Fruit fly (Drosophila melanogaster) whole organism, pupa: ENCODE measurements around the gene CG31688.

ENCODE experiments used
- CG12605 ChIP-seq: fragments of 200-800 bp; sonication (Bioruptor generic); IDR thresholded peaks from 2 replicates; pipeline ENCODE4 v1.3.6; 2022; ENCODE audit warnings: missing biosample characterization, missing genetic modification characterization
- CG4496 ChIP-seq: fragments of 200-800 bp; sonication (Bioruptor generic); IDR thresholded peaks from 3 replicates; pipeline ENCODE4 v1.3.6; 2022; ENCODE audit warnings: missing biosample characterization, missing genetic modification characterization
- Ets98B ChIP-seq: fragments of 200-800 bp; sonication (Bioruptor generic); IDR thresholded peaks from 2 replicates; pipeline ENCODE4 v1.3.6; 2022; ENCODE audit warnings: missing biosample characterization, missing genetic modification characterization
- Snoo ChIP-seq: fragments of 200-800 bp; sonication (Bioruptor generic); optimal IDR thresholded peaks from 3 replicates; lab custom pipeline; 2017; ENCODE audit warnings: missing biosample characterization, mild to moderate bottlenecking, missing genetic modification characterization, inconsistent platforms

dm6 chr2L:20400875-20401274 is 25.1 kb upstream of the CG31688 start:
- TF ChIP-seq Snoo (tag; lab: Kevin White, UChicago) (no peak), CG12605 (GFP tag; lab: Robert Waterston, UW) (no peak), Ets98B (GFP tag; lab: Robert Waterston, UW) (0 out of 2 replicates have a peak, but pooled peaks have one; percentile 16), CG4496 (no peak)
